Fruit fly (Drosophila melanogaster): ENCODE results near the gene syd.

DNA sequence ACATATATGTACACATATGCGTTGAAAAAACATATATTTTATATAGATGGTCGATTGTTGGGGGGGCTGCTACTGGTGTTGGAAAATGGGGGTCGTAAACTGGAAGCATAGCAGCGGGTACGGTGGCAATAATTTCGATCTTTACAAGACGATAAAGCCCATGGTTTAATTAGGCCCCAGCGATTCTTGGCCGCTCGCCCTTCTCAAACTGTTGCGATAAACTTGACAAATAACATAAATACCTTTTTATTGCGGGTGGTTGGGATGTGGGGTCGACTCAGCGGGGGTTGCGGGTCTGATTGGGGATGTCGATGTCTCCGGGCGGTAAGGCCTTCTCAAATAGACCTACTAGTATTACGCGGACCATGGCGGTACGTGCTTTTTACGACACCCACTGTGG is 2.7 kb upstream of the syd start:
- no peak for TF ChIP-seq CTCF (optimal IDR thresholded peaks at IDR 0.05)
- TF ChIP-seq CG8478 (optimal IDR thresholded peaks at IDR 0.05), result no peak
